Worm (Caenorhabditis elegans) whole organism, young adult: ENCODE results near the gene ZK177.2.

ENCODE experiments used
- D2030.7 ChIP-seq: fragments of 200-800 bp; sonication (Bioruptor generic); IDR thresholded peaks from 2 replicates; pipeline ENCODE4 v1.3.6; 2022; ENCODE audit warnings: missing genetic modification reagents, missing genetic modification characterization, missing compliant biosample characterization
- F33H1.4 ChIP-seq: fragments of 200-800 bp; sonication (Bioruptor generic); IDR thresholded peaks from 2 replicates; pipeline ENCODE4 v1.3.6; 2022; ENCODE audit warnings: missing genetic modification reagents, missing genetic modification characterization, missing compliant biosample characterization
- T07F8.4 ChIP-seq: sonication (generic microtip); optimal IDR thresholded peaks from 2 replicates; lab custom pipeline; 2016; ENCODE audit warnings: mild to moderate bottlenecking, missing genetic modification characterization, moderate library complexity, missing compliant biosample characterization
- attf-6 ChIP-seq: fragments of 200-800 bp; sonication (Bioruptor generic); IDR thresholded peaks from 2 replicates; pipeline ENCODE4 v1.3.6; 2022; ENCODE audit warnings: missing genetic modification reagents, missing genetic modification characterization, missing compliant biosample characterization
- madf-10 ChIP-seq: sonication (generic microtip); optimal IDR thresholded peaks from 2 replicates; lab custom pipeline; 2016; ENCODE audit warnings: mild to moderate bottlenecking, missing genetic modification characterization, missing compliant biosample characterization
- pha-4 ChIP-seq: fragments of 150-350 bp; sonication (generic microtip); optimal IDR thresholded peaks from 2 replicates; lab custom pipeline; 2014; ENCODE audit warnings: missing biosample characterization, missing genetic modification reagents, missing genetic modification characterization
- unc-62 ChIP-seq: fragments of 150-350 bp; optimal IDR thresholded peaks from 2 replicates; lab custom pipeline; 2014; ENCODE audit warnings: missing biosample characterization, missing genetic modification reagents, missing genetic modification characterization
- ztf-18 ChIP-seq: sonication (generic microtip); optimal IDR thresholded peaks from 2 replicates; lab custom pipeline; 2016; ENCODE audit warnings: missing genotype, mild to moderate bottlenecking, missing genetic modification characterization, missing compliant biosample characterization
- ztf-3 ChIP-seq: fragments of 200-800 bp; sonication (Bioruptor generic); optimal IDR thresholded peaks from 2 replicates; lab custom pipeline; 2018; ENCODE audit warnings: mild to moderate bottlenecking, missing genetic modification characterization, missing compliant biosample characterization

DNA sequence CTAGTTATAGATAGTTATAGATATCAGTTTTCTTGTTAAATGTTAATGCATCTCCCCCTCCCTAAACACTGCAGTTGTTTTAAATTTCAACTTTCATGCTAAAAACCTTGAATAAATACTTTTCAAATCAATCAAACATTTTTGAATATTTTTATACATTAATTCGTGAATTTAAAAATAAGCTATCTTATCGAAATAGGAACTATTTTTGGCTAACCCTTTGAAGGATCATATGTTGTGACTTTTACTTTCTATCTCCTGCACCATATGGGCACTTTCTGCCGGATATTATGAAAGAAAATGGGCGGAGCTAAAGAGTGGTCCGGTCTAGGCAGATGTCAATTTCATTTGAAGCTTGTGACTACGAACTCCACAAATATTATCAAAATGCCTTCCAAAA lies 3.6 kb downstream of the ZK177.2 start, which contains the start of gene ZK177.11:
- no peak for TF ChIP-seq pha-4 (tag; lab: Kevin White, UChicago)
- no peak for TF ChIP-seq F33H1.4 (GFP tag; lab: Robert Waterston, UW)
- no peak for TF ChIP-seq ztf-3 (GFP tag; lab: Kevin White, UChicago)
- no peak for TF ChIP-seq T07F8.4 (tag; lab: Kevin White, UChicago)
- TF ChIP-seq attf-6 (GFP tag; lab: Robert Waterston, UW), result no peak
- TF ChIP-seq madf-10 (tag; lab: Kevin White, UChicago), result no peak
- no peak for TF ChIP-seq ztf-18 (tag; lab: Kevin White, UChicago)
- TF ChIP-seq D2030.7 (GFP tag; lab: Robert Waterston, UW), result no peak
- TF ChIP-seq unc-62, result no peak
